Fruit fly (Drosophila melanogaster): ENCODE results near the gene CG1523.

The CG1523 gene

dm6 chr3R:28858241-28858647, 38.8 kb upstream of the CG1523 start (continued):
- TF ChIP-seq Met (GFP tag; optimal IDR thresholded peaks at IDR 0.05): peak; percentile 41
- peak; percentile 94 for TF ChIP-seq spab (GFP tag; optimal IDR thresholded peaks at IDR 0.05)
- peak; percentile 52 for TF ChIP-seq CG7368 (GFP tag; optimal IDR thresholded peaks at IDR 0.05)
- peak; percentile 98 to 99 for TF ChIP-seq ss (GFP tag; optimal IDR thresholded peaks at IDR 0.05)
- TF ChIP-seq CG6163 (GFP tag; IDR thresholded peaks at IDR 0.05): peak; percentile 92
- peak; percentile 97 for TF ChIP-seq CG9139 (GFP tag; optimal IDR thresholded peaks at IDR 0.05)
- peak; percentile 83 for TF ChIP-seq Ets96B (tag; optimal IDR thresholded peaks at IDR 0.05)

DNA sequence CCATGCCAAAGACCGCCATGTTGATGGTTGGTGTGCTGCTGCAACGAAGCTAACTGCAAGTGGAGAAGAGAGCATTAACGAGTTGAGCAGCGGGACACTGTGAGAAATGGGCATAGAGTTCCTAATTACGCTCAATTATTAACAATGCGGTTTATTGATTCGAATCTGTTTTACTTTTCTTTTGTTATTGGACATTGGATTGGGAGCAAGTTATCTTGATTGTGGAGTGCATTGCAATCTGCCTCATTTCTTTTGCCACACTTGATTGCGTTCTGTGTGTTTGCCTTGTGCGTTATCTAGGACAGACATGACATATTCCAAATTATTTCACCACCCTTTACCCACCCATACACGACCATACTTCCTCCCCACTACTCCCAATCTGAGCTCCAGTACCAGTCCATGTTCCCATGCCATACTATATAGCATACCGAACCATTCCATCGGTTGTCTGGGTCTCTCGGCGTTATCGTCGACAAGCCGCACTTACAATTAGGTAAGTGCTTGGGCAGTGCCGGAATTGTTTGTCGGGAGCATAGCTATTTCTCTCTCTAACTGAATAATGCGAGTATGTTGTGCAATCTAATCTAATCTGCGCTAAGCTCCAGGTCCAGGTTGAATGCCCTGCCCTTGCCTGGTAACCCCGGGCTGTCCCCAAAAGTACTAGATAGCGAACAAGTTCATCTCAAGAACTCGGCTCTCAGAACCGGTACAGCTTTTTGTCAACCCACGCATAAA, 38.0 kb upstream of the CG1523 start:
- TF ChIP-seq net (GFP tag; optimal IDR thresholded peaks at IDR 0.05): peak; percentile 28
- peak; percentile 39 for TF ChIP-seq esn (GFP tag; optimal IDR thresholded peaks at IDR 0.05)
- TF ChIP-seq dac (GFP tag; optimal IDR thresholded peaks at IDR 0.05): peak; percentile 63
- peak; percentile 47 for TF ChIP-seq pdm3 (GFP tag; optimal IDR thresholded peaks at IDR 0.05)
- TF ChIP-seq achi (GFP tag; optimal IDR thresholded peaks at IDR 0.05): peak; percentile 26
- no peak for TF ChIP-seq Eip93F (GFP tag; optimal IDR thresholded peaks at IDR 0.05)
- no peak for TF ChIP-seq lz (GFP tag; optimal IDR thresholded peaks at IDR 0.05)
- peak; percentile 23 for TF ChIP-seq Met (GFP tag; optimal IDR thresholded peaks at IDR 0.05)
- TF ChIP-seq Eip75B (GFP tag; optimal IDR thresholded peaks at IDR 0.05): peak; percentile 50
- no peak for TF ChIP-seq Ets21C (GFP tag; optimal IDR thresholded peaks at IDR 0.05)
- no peak for TF ChIP-seq CG11902 (GFP tag; optimal IDR thresholded peaks at IDR 0.05)
- 0 out of 2 replicates have a peak, but pooled peaks have one; percentile 30 for TF ChIP-seq CG11294 (GFP tag; IDR thresholded peaks at IDR 0.05)
- TF ChIP-seq cyc (GFP tag; optimal IDR thresholded peaks at IDR 0.05): no peak
- no peak for TF ChIP-seq CG34406 (GFP tag; optimal IDR thresholded peaks at IDR 0.05)
- peak; percentile 74 for TF ChIP-seq CG15336 (GFP tag; IDR thresholded peaks at IDR 0.05)
- TF ChIP-seq eg (GFP tag; IDR thresholded peaks at IDR 0.05): peak; percentile 73; the same call in 2 of the 3 replicates
- TF ChIP-seq Blimp-1 (GFP tag; optimal IDR thresholded peaks at IDR 0.05): no peak
- peak; percentile 47 for TF ChIP-seq acj6 (GFP tag; optimal IDR thresholded peaks at IDR 0.05)
- TF ChIP-seq Hr4 (GFP tag; optimal IDR thresholded peaks at IDR 0.05): peak; percentile 70
- peak in 1 of 2 experiments; percentile 18 for TF ChIP-seq ss (GFP tag; optimal IDR thresholded peaks at IDR 0.05)
- TF ChIP-seq CG6808 (GFP tag; optimal IDR thresholded peaks at IDR 0.05): peak; percentile 31
- TF ChIP-seq svp (GFP tag): peak; percentile 61
- peak; percentile 61 for TF ChIP-seq OdsH (GFP tag; optimal IDR thresholded peaks at IDR 0.05)
- TF ChIP-seq CG32006 (GFP tag; optimal IDR thresholded peaks at IDR 0.05): peak; percentile 81
- TF ChIP-seq CG6276 (GFP tag; optimal IDR thresholded peaks at IDR 0.05): peak; percentile 35
- peak; percentile 52 for TF ChIP-seq CG10631 (GFP tag; optimal IDR thresholded peaks at IDR 0.05)
- peak; percentile 1 to 11 for TF ChIP-seq salr (GFP tag; optimal IDR thresholded peaks at IDR 0.05)
- TF ChIP-seq Sox14 (GFP tag; optimal IDR thresholded peaks at IDR 0.05): peak; percentile 29
- no peak for TF ChIP-seq Lpt (GFP tag; optimal IDR thresholded peaks at IDR 0.05)
- no peak for TF ChIP-seq Sox15 (GFP tag; optimal IDR thresholded peaks at IDR 0.05)
- peak; percentile 40; the same call in 1 of the 2 replicates for TF ChIP-seq Gug (GFP tag; IDR thresholded peaks at IDR 0.05)
- no peak for TF ChIP-seq Hr38 (GFP tag; optimal IDR thresholded peaks at IDR 0.05)
- peak; percentile 60 for TF ChIP-seq CG3032 (tag; optimal IDR thresholded peaks at IDR 0.05)
- TF ChIP-seq CG31627 (GFP tag; optimal IDR thresholded peaks at IDR 0.05): peak; percentile 30
- TF ChIP-seq CG16779 (tag; optimal IDR thresholded peaks at IDR 0.05): peak; percentile 20
- no peak for TF ChIP-seq Smox (GFP tag; optimal IDR thresholded peaks at IDR 0.05)
- TF ChIP-seq Ets96B (tag; optimal IDR thresholded peaks at IDR 0.05): peak; percentile 47
- TF ChIP-seq CG1621 (tag; optimal IDR thresholded peaks at IDR 0.05): peak; percentile 60
- TF ChIP-seq spab (GFP tag; optimal IDR thresholded peaks at IDR 0.05): peak; percentile 35
- no peak for TF ChIP-seq CG8319 (GFP tag; optimal IDR thresholded peaks at IDR 0.05)
- TF ChIP-seq dsx (GFP tag; optimal IDR thresholded peaks at IDR 0.05; ENCODE audit: poor library complexity, severe bottlenecking): peak; percentile 46
- no peak for TF ChIP-seq vri (GFP tag; optimal IDR thresholded peaks at IDR 0.05)
- TF ChIP-seq CG6163 (GFP tag; IDR thresholded peaks at IDR 0.05): peak; percentile 77
- peak; percentile 29 for TF ChIP-seq Hr39 (GFP tag; optimal IDR thresholded peaks at IDR 0.05)
- no peak for TF ChIP-seq fd85E (GFP tag; optimal IDR thresholded peaks at IDR 0.05)
- peak; percentile 42 for TF ChIP-seq CG3919 (GFP tag; optimal IDR thresholded peaks at IDR 0.05)

Data from whole organism, prepupa.